Worm (Caenorhabditis elegans) whole organism, L4/young adult: Measurements from ENCODE around the gene Y52D5A.2.

Source experiments
- W03F9.2 ChIP-seq: fragments of 150-350 bp; optimal IDR thresholded peaks from 2 replicates; lab custom pipeline; 2014; ENCODE audit warnings: missing biosample characterization, missing genetic modification characterization
- dao-5 ChIP-seq: sonication (generic microtip); optimal IDR thresholded peaks from 2 replicates; lab custom pipeline; 2016; ENCODE audit warnings: missing genotype, missing genetic modification characterization, moderate library complexity, missing compliant biosample characterization
- him-1 ChIP-seq: sonication (generic microtip); optimal IDR thresholded peaks from 2 replicates; lab custom pipeline; 2016; ENCODE audit warnings: missing genotype, missing genetic modification reagents, missing genetic modification characterization, missing compliant biosample characterization

- TF ChIP-seq dao-5 (tag; lab: Kevin White, UChicago) (no peak), him-1 (no peak), W03F9.2 (no peak)
These were observed 18.4 kb upstream of the Y52D5A.2 start, which contains the start of gene T11F8.5 for ce11 chrIV:5482723-5483122.
